Worm (Caenorhabditis elegans): ENCODE measurements around the gene sgn-1.

- TF ChIP-seq crh-2 (tag; optimal IDR thresholded peaks at IDR 0.05) (no peak), lin-11 (tag; optimal IDR thresholded peaks at IDR 0.05) (no peak), nhr-237 (tag; optimal IDR thresholded peaks at IDR 0.05) (no peak), fos-1 (tag; optimal IDR thresholded peaks at IDR 0.05) (no peak), nhr-12 (tag; optimal IDR thresholded peaks at IDR 0.05) (no peak), egl-27 (tag; optimal IDR thresholded peaks at IDR 0.05) (no peak)
Observed at ce11 chrII:8785875-8786274, 2.4 kb upstream of the sgn-1 start.

All from whole organism, L2 larva.